Fruit fly (Drosophila melanogaster) Kc167 (cell line): ENCODE measurements around the gene CG32267.

Experiments used
- Myc ChIP-seq: fragments of >200 bp; optimal IDR thresholded peaks from 2 replicates; lab custom pipeline; 2017; ENCODE audit warnings: missing external identifiers
- h ChIP-seq: fragments of >200 bp; optimal IDR thresholded peaks from 3 replicates; lab custom pipeline; 2018; ENCODE audit warnings: missing external identifiers

DNA sequence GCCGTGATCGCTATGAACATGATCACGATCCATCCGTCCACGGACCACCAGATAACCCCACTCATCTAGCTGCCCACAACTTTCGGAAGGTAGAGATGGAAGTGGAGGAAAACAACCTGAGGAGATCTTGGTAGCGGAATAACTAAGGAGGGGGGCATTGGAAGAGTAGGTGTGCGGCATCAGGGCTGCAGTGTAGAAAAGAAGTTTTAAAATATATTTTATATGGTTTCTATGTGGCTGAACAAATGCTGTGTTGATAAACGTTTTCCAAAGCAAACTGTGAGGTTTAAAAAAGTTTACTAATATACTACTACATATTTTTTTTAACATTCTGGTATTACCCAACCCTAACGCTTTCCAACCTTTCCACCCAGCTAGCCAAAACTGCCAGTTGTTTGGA, 37.0 kb downstream of the CG32267 start:
- TF ChIP-seq h (no peak), Myc (lab: Kevin White, UChicago) (no peak)
